Worm (Caenorhabditis elegans): Measurements from ENCODE around the gene F17C8.6.

DNA sequence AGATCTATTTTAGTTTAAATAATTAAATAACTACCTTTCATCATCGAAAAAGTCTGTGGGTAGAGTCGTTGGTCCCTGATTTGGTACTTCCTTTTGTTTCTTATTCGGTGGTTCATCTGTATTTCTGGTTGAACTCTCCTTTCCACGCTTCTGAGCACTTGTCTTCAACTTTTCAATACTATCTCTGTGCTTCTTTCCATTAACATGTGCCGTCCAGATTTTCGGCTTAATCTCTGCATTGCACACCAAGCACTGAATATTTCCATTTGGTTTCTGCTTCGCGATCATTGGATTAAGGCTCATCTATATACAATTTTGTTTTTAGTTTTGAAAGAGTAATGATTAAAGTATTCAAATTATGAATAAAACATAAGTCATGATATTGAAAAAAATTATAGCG lies 45.9 kb downstream of the F17C8.6 start, which contains the start of gene sel-13:
- no peak for TF ChIP-seq F49E8.2 (tag; optimal IDR thresholded peaks at IDR 0.05; ENCODE audit: insufficient read depth)
- no peak for TF ChIP-seq ama-1 (optimal IDR thresholded peaks at IDR 0.05)
- no peak for TF ChIP-seq ama-1 (GFP tag; optimal IDR thresholded peaks at IDR 0.05)
- no peak for TF ChIP-seq F55B11.4 (tag; optimal IDR thresholded peaks at IDR 0.05; ENCODE audit: borderline replicate concordance, insufficient read depth)
- no peak for TF ChIP-seq madf-10 (tag; optimal IDR thresholded peaks at IDR 0.05)
- no peak for TF ChIP-seq pha-4 (tag; optimal IDR thresholded peaks at IDR 0.05)
- TF ChIP-seq die-1 (tag; optimal IDR thresholded peaks at IDR 0.05) = no peak
- TF ChIP-seq snpc-1.1 (tag; optimal IDR thresholded peaks at IDR 0.05; ENCODE audit: insufficient read depth) = no peak
- no peak for TF ChIP-seq sdz-38 (tag; optimal IDR thresholded peaks at IDR 0.05)
- no peak for TF ChIP-seq F52B5.7 (tag; optimal IDR thresholded peaks at IDR 0.05)
- TF ChIP-seq hlh-26 (GFP tag; conservative IDR thresholded peaks at IDR 0.05) = no peak
